Fruit fly (Drosophila melanogaster) whole organism, embryonic: ENCODE results near the gene Hip14.

Experiments
- BEAF-32 ChIP-seq: fragments of 200-800 bp; sonication (Bioruptor generic); optimal IDR thresholded peaks from 3 replicates; lab custom pipeline; 2017; ENCODE audit warnings: missing biosample characterization, missing genetic modification characterization, mild to moderate bottlenecking, moderate library complexity, missing genetic modification reagents
- Xbp1 ChIP-seq: fragments of 200-800 bp; sonication (Bioruptor generic); optimal IDR thresholded peaks from 3 replicates; lab custom pipeline; 2016; ENCODE audit warnings: missing biosample characterization, mild to moderate bottlenecking, missing genetic modification characterization
- crc ChIP-seq: fragments of 200-800 bp; sonication (Bioruptor generic); optimal IDR thresholded peaks from 2 replicates; lab custom pipeline; 2016; ENCODE audit warnings: missing biosample characterization, missing genetic modification characterization

DNA sequence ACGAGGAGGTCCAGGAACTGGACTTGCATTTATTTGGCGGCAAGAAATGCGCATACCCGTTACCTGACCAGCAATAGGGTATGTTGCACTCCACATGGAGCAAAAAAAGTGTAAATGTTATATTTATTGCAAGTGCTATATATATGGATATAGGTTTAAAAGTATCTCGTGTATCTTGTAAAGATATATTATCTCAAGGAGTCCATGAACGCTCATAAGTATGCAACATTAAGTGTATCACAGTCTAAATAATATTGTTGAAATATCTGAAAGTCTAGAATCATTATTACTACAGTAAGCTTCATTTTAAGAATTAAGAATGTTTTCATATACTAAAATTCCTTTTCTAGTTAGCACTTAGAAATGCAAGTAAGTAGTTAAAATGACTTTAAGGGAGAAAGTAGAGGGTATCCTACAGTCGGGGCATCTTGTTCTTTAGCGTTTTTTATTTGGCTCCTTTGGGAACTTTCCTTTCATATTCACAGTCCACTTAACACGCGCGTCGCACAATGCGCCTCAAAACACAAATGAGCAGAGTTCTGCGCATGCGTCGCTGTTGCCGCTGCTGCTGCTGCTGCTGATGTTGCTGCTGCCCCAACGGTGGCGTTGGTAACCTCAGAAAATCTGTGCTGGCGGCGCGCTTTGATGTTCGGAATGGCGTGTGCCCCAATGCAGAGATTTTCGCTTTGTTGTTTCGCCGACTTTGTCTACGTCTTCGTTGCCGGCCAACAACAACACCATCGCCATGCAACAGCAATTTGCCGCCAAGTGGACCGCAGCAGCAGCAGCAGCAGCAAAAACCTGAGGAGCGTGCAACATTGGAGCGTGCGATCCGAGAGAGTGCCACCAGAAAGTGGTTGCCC is 31.3 kb downstream of the Hip14 start:
- TF ChIP-seq BEAF-32, result no peak
- no peak for TF ChIP-seq Xbp1 (GFP tag; lab: Kevin White, UChicago)
- TF ChIP-seq crc, result no peak
